Worm (Caenorhabditis elegans): ENCODE data around the gene zer-1.

ce11 chrIII:869869-870268 is 16.7 kb downstream of the zer-1 start, which contains the start of gene T24C4.2:
- TF ChIP-seq npax-4 (tag; optimal IDR thresholded peaks at IDR 0.05) (no peak), F13H6.1 (tag; optimal IDR thresholded peaks at IDR 0.05) (no peak), rnt-1 (tag; optimal IDR thresholded peaks at IDR 0.05) (no peak), unc-86 (tag; optimal IDR thresholded peaks at IDR 0.05) (no peak), ceh-9 (tag; optimal IDR thresholded peaks at IDR 0.05) (no peak), nfya-1 (tag; optimal IDR thresholded peaks at IDR 0.05) (no peak), elt-2 (tag; optimal IDR thresholded peaks at IDR 0.05) (no peak), ahr-1 (tag; optimal IDR thresholded peaks at IDR 0.05) (no peak), dve-1 (tag; optimal IDR thresholded peaks at IDR 0.05) (no peak), pag-3 (tag; optimal IDR thresholded peaks at IDR 0.05; ENCODE audit: borderline replicate concordance) (no peak), nhr-232 (tag; optimal IDR thresholded peaks at IDR 0.05) (no peak), hlh-30 (tag; optimal IDR thresholded peaks at IDR 0.05; ENCODE audit: insufficient read depth) (no peak), unc-55 (GFP tag; optimal IDR thresholded peaks at IDR 0.05) (no peak)

Measured in whole organism, late embryonic.